Worm (Caenorhabditis elegans): Measurements from ENCODE around the gene srx-12.

The srx-12 gene

DNA sequence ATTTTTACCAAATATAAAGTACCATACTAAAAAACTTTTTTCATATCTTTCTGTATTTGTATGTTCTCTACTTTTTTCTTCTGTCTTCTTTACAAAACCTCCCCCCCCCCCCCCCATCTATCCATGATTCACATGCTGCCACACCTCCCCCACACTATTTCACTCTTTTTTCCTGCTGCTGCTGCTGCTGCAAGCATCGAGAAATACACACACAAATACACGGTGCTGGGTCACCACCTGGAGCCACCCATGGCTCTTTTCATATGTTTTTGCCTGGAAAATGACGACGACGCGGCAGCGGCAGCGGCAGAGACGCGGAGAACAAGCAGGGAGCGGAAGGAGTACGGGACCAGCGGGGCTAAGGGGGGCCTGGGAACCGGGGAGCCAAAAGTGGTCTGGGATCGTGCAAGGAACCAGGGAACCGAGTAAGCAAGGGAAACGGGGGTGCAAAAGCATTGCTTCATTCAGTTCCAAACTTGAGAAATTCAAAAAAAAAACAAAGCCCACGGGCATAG lies 23.0 kb downstream of the srx-12 start:
- TF ChIP-seq C04F5.9 (tag; optimal IDR thresholded peaks at IDR 0.05) (no peak), snu-23 (GFP tag; optimal IDR thresholded peaks at IDR 0.05) (no peak), nhr-12 (tag; optimal IDR thresholded peaks at IDR 0.05) (no peak), hlh-4 (tag; optimal IDR thresholded peaks at IDR 0.05) (no peak), efl-1 (optimal IDR thresholded peaks at IDR 0.05) (no peak), efl-1 (GFP tag; optimal IDR thresholded peaks at IDR 0.05 in 1 of 2) (no peak), nhr-77 (tag; optimal IDR thresholded peaks at IDR 0.05) (no peak)

- TF ChIP-seq zag-1 (tag; optimal IDR thresholded peaks at IDR 0.05) (no peak), nhr-85 (tag) (peak; percentile 14), fos-1 (tag; optimal IDR thresholded peaks at IDR 0.05) (peak; percentile 73), lin-39 (tag; optimal IDR thresholded peaks at IDR 0.05) (no peak), lin-14 (GFP tag; optimal IDR thresholded peaks at IDR 0.05) (peak; percentile 97), rnt-1 (tag; optimal IDR thresholded peaks at IDR 0.05) (peak; percentile 71), unc-62 (GFP tag; optimal IDR thresholded peaks at IDR 0.05) (no peak), fkh-4 (tag; optimal IDR thresholded peaks at IDR 0.05; ENCODE audit: borderline replicate concordance) (no peak), nhr-19 (GFP tag; conservative IDR thresholded peaks at IDR 0.05) (peak; percentile 45), irx-1 (tag; optimal IDR thresholded peaks at IDR 0.05) (peak; percentile 59), efl-1 (optimal IDR thresholded peaks at IDR 0.05) (peak; percentile 64 to 71), efl-1 (GFP tag; optimal IDR thresholded peaks at IDR 0.05 in 1 of 2) (peak; percentile 35 to 93), ceh-82 (tag; optimal IDR thresholded peaks at IDR 0.05) (peak; percentile 52 to 83 (median 67)), mep-1 (tag; optimal IDR thresholded peaks at IDR 0.05) (peak; percentile 62), ceh-8 (GFP tag; optimal IDR thresholded peaks at IDR 0.05) (no peak), ceh-63 (GFP tag; optimal IDR thresholded peaks at IDR 0.05) (no peak), F16B12.6 (tag; optimal IDR thresholded peaks at IDR 0.05) (peak; percentile 10), egl-27 (tag; optimal IDR thresholded peaks at IDR 0.05) (peak; percentile 38 to 67), unc-86 (tag; optimal IDR thresholded peaks at IDR 0.05) (peak; percentile 90), lin-35 (GFP tag; optimal IDR thresholded peaks at IDR 0.05) (peak in 1 of 2 experiments; percentile 62), isw-1 (GFP tag; IDR thresholded peaks at IDR 0.05) (peak; percentile 58), snu-23 (GFP tag; optimal IDR thresholded peaks at IDR 0.05) (peak; percentile 71), C34B4.2 (tag; optimal IDR thresholded peaks at IDR 0.05) (no peak), hpl-2 (GFP tag; optimal IDR thresholded peaks at IDR 0.05) (no peak), nhr-90 (tag; optimal IDR thresholded peaks at IDR 0.05; ENCODE audit: poor library complexity) (no peak), ztf-4 (tag; optimal IDR thresholded peaks at IDR 0.05) (peak; percentile 85), swsn-7 (tag; optimal IDR thresholded peaks at IDR 0.05) (peak; percentile 88), grh-1 (GFP tag; IDR thresholded peaks at IDR 0.05) (no peak), sptf-1 (tag; optimal IDR thresholded peaks at IDR 0.05) (no peak), vab-15 (tag; optimal IDR thresholded peaks at IDR 0.05) (no peak), blmp-1 (tag; optimal IDR thresholded peaks at IDR 0.05) (peak; percentile 1), nhr-12 (tag; optimal IDR thresholded peaks at IDR 0.05) (no peak), sup-37 (GFP tag; optimal IDR thresholded peaks at IDR 0.05) (no peak), skn-1 (tag; optimal IDR thresholded peaks at IDR 0.05) (peak; percentile 85), ces-1 (GFP tag; optimal IDR thresholded peaks at IDR 0.05) (no peak), aly-2 (tag; optimal IDR thresholded peaks at IDR 0.05) (peak; percentile 60), snpc-4 (tag; optimal IDR thresholded peaks at IDR 0.05) (peak; percentile 36), xbp-1 (tag; optimal IDR thresholded peaks at IDR 0.05) (peak; percentile 53), lin-15B (tag; optimal IDR thresholded peaks at IDR 0.05) (no peak), sox-4 (tag; optimal IDR thresholded peaks at IDR 0.05) (peak; percentile 43), nhr-47 (tag; optimal IDR thresholded peaks at IDR 0.05) (peak; percentile 85), jun-1 (tag; optimal IDR thresholded peaks at IDR 0.05) (peak; percentile 91), nhr-71 (tag; optimal IDR thresholded peaks at IDR 0.05) (peak; percentile 87), tlp-1 (tag; optimal IDR thresholded peaks at IDR 0.05) (no peak), elt-2 (tag; optimal IDR thresholded peaks at IDR 0.05) (peak; percentile 23), pax-3 (tag; optimal IDR thresholded peaks at IDR 0.05) (peak; percentile 61), dsc-1 (tag; optimal IDR thresholded peaks at IDR 0.05) (peak; percentile 35), pqm-1 (tag; optimal IDR thresholded peaks at IDR 0.05) (no peak), nhr-11 (tag; optimal IDR thresholded peaks at IDR 0.05) (peak; percentile 70)
Measured at ce11 chrIV:1070383-1070782, 24.6 kb downstream of the srx-12 start.
